Worm (Caenorhabditis elegans): Measurements from ENCODE around the gene sre-43.

Gene sre-43

ce11 chrII:13984551-13984950, 15.7 kb upstream of the sre-43 start, which contains the start of gene sre-47:
Gene sre-47 (minus strand): TSS chrII:13984651.
- TF ChIP-seq unc-62 (GFP tag; optimal IDR thresholded peaks at IDR 0.05), result no peak

- no peak for TF ChIP-seq unc-62 (GFP tag; optimal IDR thresholded peaks at IDR 0.05)
These were observed 14.0 kb upstream of the sre-43 start, which contains the start of the genes Y39G8B.13 and Y39G8B.10 for ce11 chrII:13982923-13983322. Gene Y39G8B.13 (minus strand): TSS chrII:13983047. Gene Y39G8B.10 (minus strand): TSS chrII:13983115.

ce11 chrII:13982247-13982646, 13.4 kb upstream of the sre-43 start:
- TF ChIP-seq unc-62 (GFP tag; optimal IDR thresholded peaks at IDR 0.05), result no peak

- TF ChIP-seq unc-62 (GFP tag; optimal IDR thresholded peaks at IDR 0.05), result no peak
These were observed 12.9 kb upstream of the sre-43 start for ce11 chrII:13981819-13982218.

- TF ChIP-seq unc-62 (GFP tag; optimal IDR thresholded peaks at IDR 0.05), result no peak
These were observed 12.2 kb upstream of the sre-43 start, which contains the start of gene Y39G8B.9 for ce11 chrII:13981097-13981496. Gene Y39G8B.9 (plus strand): TSS chrII:13981365.

- no peak for TF ChIP-seq unc-62 (GFP tag; optimal IDR thresholded peaks at IDR 0.05)
These were observed 11.1 kb upstream of the sre-43 start, which contains the start of gene sre-48 for ce11 chrII:13979833-13980513. Gene sre-48 (minus strand): TSS chrII:13979883.

ce11 chrII:13977701-13978100, 8.8 kb upstream of the sre-43 start:
- no peak for TF ChIP-seq unc-62 (GFP tag; optimal IDR thresholded peaks at IDR 0.05)

- no peak for TF ChIP-seq unc-62 (GFP tag; optimal IDR thresholded peaks at IDR 0.05)
These were observed 7.3 kb upstream of the sre-43 start, which contains the start of gene Y39G8B.2 for ce11 chrII:13976161-13976560. Gene Y39G8B.2 (minus strand): TSS chrII:13976221.

- no peak for TF ChIP-seq unc-62 (GFP tag; optimal IDR thresholded peaks at IDR 0.05)
These were observed 5.3 kb upstream of the sre-43 start for ce11 chrII:13974136-13974535.

ce11 chrII:13973514-13973913, 4.6 kb upstream of the sre-43 start, which contains the start of gene Y39G8B.1:
Gene Y39G8B.1 (minus strand): TSS chrII:13973812.
- no peak for TF ChIP-seq unc-62 (GFP tag; optimal IDR thresholded peaks at IDR 0.05)

ce11 chrII:13972199-13972598, 3.3 kb upstream of the sre-43 start:
- TF ChIP-seq unc-62 (GFP tag; optimal IDR thresholded peaks at IDR 0.05), result no peak

ce11 chrII:13966242-13966641, 2.6 kb downstream of the sre-43 start, which contains the start of gene W07G1.7:
Gene W07G1.7 (minus strand): TSS chrII:13966342.
- no peak for TF ChIP-seq unc-62 (GFP tag; optimal IDR thresholded peaks at IDR 0.05)

- TF ChIP-seq unc-62 (GFP tag; optimal IDR thresholded peaks at IDR 0.05), result no peak
These were observed 4.6 kb downstream of the sre-43 start for ce11 chrII:13964325-13964724.

- no peak for TF ChIP-seq unc-62 (GFP tag; optimal IDR thresholded peaks at IDR 0.05)
These were observed 6.6 kb downstream of the sre-43 start, which contains the start of gene rpi-1 for ce11 chrII:13962319-13962718. Gene rpi-1 (minus strand): TSS chrII:13962419.

- no peak for TF ChIP-seq unc-62 (GFP tag; optimal IDR thresholded peaks at IDR 0.05)
These were observed 7.3 kb downstream of the sre-43 start for ce11 chrII:13961567-13961966.

- no peak for TF ChIP-seq unc-62 (GFP tag; optimal IDR thresholded peaks at IDR 0.05)
These were observed 10.5 kb downstream of the sre-43 start for ce11 chrII:13958359-13958758.

ce11 chrII:13957437-13957836, 11.4 kb downstream of the sre-43 start, which contains the start of gene zip-3:
Gene zip-3 (minus strand): TSS chrII:13957457.
- no peak for TF ChIP-seq unc-62 (GFP tag; optimal IDR thresholded peaks at IDR 0.05)
